Worm (Caenorhabditis elegans) whole organism, young adult: Measurements from ENCODE around the gene nfm-1.

Experiments used
- B0019.2 ChIP-seq: fragments of 200-800 bp; sonication (Bioruptor generic); conservative IDR thresholded peaks from 2 replicates; pipeline ENCODE4 v1.3.6; 2022; ENCODE audit warnings: missing genetic modification reagents, missing genetic modification characterization, missing compliant biosample characterization
- C06A6.2 ChIP-seq: fragments of 200-800 bp; sonication (Bioruptor generic); conservative IDR thresholded peaks from 2 replicates; pipeline ENCODE4 v1.3.6; 2022; ENCODE audit warnings: missing genetic modification characterization, missing compliant biosample characterization
- C17E4.6 ChIP-seq: fragments of 200-800 bp; sonication (Bioruptor generic); IDR thresholded peaks from 2 replicates; pipeline ENCODE4 v1.3.6; 2022; ENCODE audit warnings: missing genetic modification reagents, missing genetic modification characterization, missing compliant biosample characterization
- F10E7.11 ChIP-seq: sonication (generic microtip); optimal IDR thresholded peaks from 2 replicates; lab custom pipeline; 2017; ENCODE audit warnings: mild to moderate bottlenecking, missing genetic modification characterization, moderate library complexity, missing compliant biosample characterization
- F39B2.1 ChIP-seq: fragments of 200-800 bp; sonication (Bioruptor generic); IDR thresholded peaks from 2 replicates; pipeline ENCODE4 v1.3.6; 2022; ENCODE audit warnings: missing genetic modification reagents, missing genetic modification characterization, missing compliant biosample characterization
- F52B5.7 ChIP-seq: sonication (generic microtip); optimal IDR thresholded peaks from 2 replicates; lab custom pipeline; 2016; ENCODE audit warnings: mild to moderate bottlenecking, missing genetic modification characterization, missing compliant biosample characterization
- F55B11.4 ChIP-seq: sonication (generic microtip); optimal IDR thresholded peaks from 2 replicates; lab custom pipeline; 2016; ENCODE audit warnings: missing compliant biosample characterization, missing genetic modification characterization, borderline replicate concordance; ENCODE audit not compliant: insufficient read depth
- F57A8.1 ChIP-seq: fragments of 200-800 bp; sonication (Bioruptor generic); optimal IDR thresholded peaks from 2 replicates; lab custom pipeline; 2018; ENCODE audit warnings: mild to moderate bottlenecking, missing genetic modification characterization, moderate library complexity, missing compliant biosample characterization
- F57C9.4 ChIP-seq: sonication (generic microtip); optimal IDR thresholded peaks from 2 replicates; lab custom pipeline; 2017; ENCODE audit warnings: mild to moderate bottlenecking, missing genetic modification characterization, missing compliant biosample characterization
- K11D2.4 ChIP-seq: fragments of 200-800 bp; sonication (Bioruptor generic); IDR thresholded peaks from 2 replicates; pipeline ENCODE4 v1.3.6; 2022; ENCODE audit warnings: missing genetic modification reagents, missing genetic modification characterization, missing compliant biosample characterization
- T26A5.8 ChIP-seq: sonication (generic microtip); optimal IDR thresholded peaks from 2 replicates; lab custom pipeline; 2016; ENCODE audit warnings: missing genetic modification characterization, missing compliant biosample characterization
- Y56A3A.18 ChIP-seq: fragments of 200-800 bp; sonication (Bioruptor generic); IDR thresholded peaks from 2 replicates; pipeline ENCODE4 v1.3.6; 2022; ENCODE audit warnings: missing genetic modification reagents, missing genetic modification characterization, missing compliant biosample characterization
- Y95B8A.8 ChIP-seq: fragments of 200-800 bp; sonication (Bioruptor generic); IDR thresholded peaks from 2 replicates; pipeline ENCODE4 v1.3.6; 2022; ENCODE audit warnings: missing genetic modification reagents, missing genetic modification characterization, missing compliant biosample characterization
- ZK185.1 ChIP-seq: sonication (generic microtip); optimal IDR thresholded peaks from 2 replicates; lab custom pipeline; 2016; ENCODE audit warnings: mild to moderate bottlenecking, missing genetic modification characterization, missing compliant biosample characterization; ENCODE audit not compliant: poor library complexity, severe bottlenecking
- aptf-2 ChIP-seq: fragments of 200-800 bp; sonication (Bioruptor generic); conservative IDR thresholded peaks from 2 replicates; pipeline ENCODE4 v1.3.6; 2022; ENCODE audit warnings: missing genetic modification reagents, missing genetic modification characterization, missing compliant biosample characterization
- atf-7 ChIP-seq: sonication (generic microtip); optimal IDR thresholded peaks from 2 replicates; lab custom pipeline; 2017; ENCODE audit warnings: mild to moderate bottlenecking, missing genetic modification characterization, missing compliant biosample characterization
- attf-3 ChIP-seq: fragments of 200-800 bp; sonication (Bioruptor generic); conservative IDR thresholded peaks from 2 replicates; pipeline ENCODE4 v1.3.6; 2022; ENCODE audit warnings: missing genetic modification reagents, missing genetic modification characterization, missing compliant biosample characterization
- cebp-1 ChIP-seq, 2 experiments: fragments of 200-800 bp in 1 of 2; sonication (Bioruptor generic) in 1 of 2; sonication (generic microtip) in 1 of 2; IDR thresholded peaks in 1 of 2; optimal IDR thresholded peaks in 1 of 2; 2 replicates each; pipeline versions ENCODE4 v1.3.6 to Lab custom; 2017 to 2022; ENCODE audit warnings: missing compliant biosample characterization in 2 of 2, missing genetic modification characterization in 2 of 2, mild to moderate bottlenecking in 1 of 2, missing genetic modification reagents in 1 of 2, moderate library complexity in 1 of 2
- ceh-100 ChIP-seq: fragments of 200-800 bp; sonication (Bioruptor generic); IDR thresholded peaks from 2 replicates; pipeline ENCODE4 v1.3.6; 2022; ENCODE audit warnings: missing genetic modification reagents, missing genetic modification characterization, missing compliant biosample characterization
- chd-7 ChIP-seq: sonication (generic microtip); optimal IDR thresholded peaks from 2 replicates; lab custom pipeline; 2016; ENCODE audit warnings: mild to moderate bottlenecking, missing genetic modification characterization, moderate library complexity, missing compliant biosample characterization
- ekl-4 ChIP-seq: fragments of 200-800 bp; sonication (Bioruptor generic); IDR thresholded peaks from 2 replicates; pipeline ENCODE4 v1.3.6; 2022; ENCODE audit warnings: missing genetic modification reagents, missing genetic modification characterization, missing compliant biosample characterization
- ets-4 ChIP-seq: fragments of 200-800 bp; sonication (Bioruptor generic); optimal IDR thresholded peaks from 2 replicates; lab custom pipeline; 2018; ENCODE audit warnings: mild to moderate bottlenecking, missing genetic modification characterization, missing compliant biosample characterization
- hrde-1 ChIP-seq: sonication (generic microtip); optimal IDR thresholded peaks from 2 replicates; lab custom pipeline; 2016; ENCODE audit warnings: missing genetic modification characterization, mild to moderate bottlenecking, missing compliant biosample characterization, moderate library complexity, missing genotype, missing genetic modification reagents, borderline replicate concordance
- let-526 ChIP-seq: fragments of 200-800 bp; sonication (Bioruptor generic); IDR thresholded peaks from 2 replicates; pipeline ENCODE4 v1.3.6; 2022; ENCODE audit warnings: missing genetic modification reagents, missing genetic modification characterization, missing compliant biosample characterization
- let-607 ChIP-seq, 2 experiments: fragments of 200-800 bp in 1 of 2; sonication (Bioruptor generic) in 1 of 2; sonication (generic microtip) in 1 of 2; optimal IDR thresholded peaks; 2 replicates each; lab custom pipeline; 2016 to 2018; ENCODE audit warnings: mild to moderate bottlenecking in 2 of 2, missing compliant biosample characterization in 2 of 2, missing genetic modification characterization in 2 of 2, moderate library complexity in 2 of 2, missing genotype in 1 of 2
- lin-40 ChIP-seq: sonication (generic microtip); optimal IDR thresholded peaks from 2 replicates; lab custom pipeline; 2016; ENCODE audit warnings: missing genetic modification characterization, mild to moderate bottlenecking, missing compliant biosample characterization, missing genotype, missing genetic modification reagents
- lir-1 ChIP-seq: fragments of 200-800 bp; sonication (Bioruptor generic); conservative IDR thresholded peaks from 2 replicates; pipeline ENCODE4 v1.3.6; 2022; ENCODE audit warnings: missing genetic modification reagents, missing genetic modification characterization, missing compliant biosample characterization
- lsl-1 ChIP-seq: fragments of 200-800 bp; sonication (Bioruptor generic); optimal IDR thresholded peaks from 2 replicates; lab custom pipeline; 2018; ENCODE audit warnings: mild to moderate bottlenecking, missing genetic modification characterization, moderate library complexity, missing compliant biosample characterization
- madf-10 ChIP-seq: sonication (generic microtip); optimal IDR thresholded peaks from 2 replicates; lab custom pipeline; 2016; ENCODE audit warnings: mild to moderate bottlenecking, missing genetic modification characterization, missing compliant biosample characterization
- madf-3 ChIP-seq: fragments of 200-800 bp; sonication (Bioruptor generic); IDR thresholded peaks from 2 replicates; pipeline ENCODE4 v1.3.6; 2022; ENCODE audit warnings: missing genetic modification reagents, missing genetic modification characterization, missing compliant biosample characterization
- madf-6 ChIP-seq: fragments of 200-800 bp; sonication (Bioruptor generic); IDR thresholded peaks from 2 replicates; pipeline ENCODE4 v1.3.6; 2022; ENCODE audit warnings: missing genetic modification reagents, missing genetic modification characterization, missing compliant biosample characterization
- mxl-1 ChIP-seq: sonication (generic microtip); optimal IDR thresholded peaks from 2 replicates; lab custom pipeline; 2016; ENCODE audit warnings: missing genetic modification characterization, missing compliant biosample characterization
- nfya-1 ChIP-seq: sonication (generic microtip); optimal IDR thresholded peaks from 2 replicates; lab custom pipeline; 2017; ENCODE audit warnings: antibody characterized with exemption, missing compliant biosample characterization, missing genetic modification characterization, borderline replicate concordance; ENCODE audit not compliant: insufficient read depth
- pbrm-1 ChIP-seq: fragments of 200-800 bp; sonication (Bioruptor generic); IDR thresholded peaks from 2 replicates; pipeline ENCODE4 v1.3.6; 2022; ENCODE audit warnings: missing genetic modification reagents, missing genetic modification characterization, missing compliant biosample characterization
- rcor-1 ChIP-seq: fragments of 200-800 bp; sonication (Bioruptor generic); IDR thresholded peaks from 2 replicates; pipeline ENCODE4 v1.3.6; 2022; ENCODE audit warnings: missing genetic modification reagents, missing genetic modification characterization, missing compliant biosample characterization
- rpc-1 ChIP-seq, 2 experiments: fragments of 150-350 bp in 1 of 2; sonication (generic microtip) in 1 of 2; optimal IDR thresholded peaks; 2 replicates each; lab custom pipeline; 2014 to 2018; ENCODE audit warnings: missing biosample characterization in 1 of 2, missing genetic modification characterization in 1 of 2, missing genetic modification reagents in 1 of 2, missing genotype in 1 of 2
- snpc-3.4 ChIP-seq: sonication (generic microtip); optimal IDR thresholded peaks from 2 replicates; lab custom pipeline; 2017; ENCODE audit warnings: missing genetic modification characterization, mild to moderate bottlenecking, missing compliant biosample characterization, antibody characterized with exemption, moderate library complexity, missing genotype, missing genetic modification reagents
- snpc-4 ChIP-seq, 5 experiments: fragments of 150-350 bp in 1 of 5; sonication (generic microtip) in 4 of 5; optimal IDR thresholded peaks; 2 replicates each; lab custom pipeline; 2014 to 2018; ENCODE audit warnings: missing genetic modification characterization in 5 of 5, missing biosample characterization in 3 of 5, antibody characterized with exemption in 2 of 5, mild to moderate bottlenecking in 2 of 5, missing compliant biosample characterization in 2 of 5, missing genotype in 2 of 5, moderate library complexity in 2 of 5, missing genetic modification reagents in 1 of 5
- sptf-2 ChIP-seq: fragments of 200-800 bp; sonication (Bioruptor generic); optimal IDR thresholded peaks from 2 replicates; lab custom pipeline; 2018; ENCODE audit warnings: mild to moderate bottlenecking, missing genetic modification characterization, missing compliant biosample characterization
- tlf-1 ChIP-seq: fragments of 200-800 bp; sonication (Bioruptor generic); optimal IDR thresholded peaks from 2 replicates; lab custom pipeline; 2018; ENCODE audit warnings: mild to moderate bottlenecking, missing genetic modification characterization, missing compliant biosample characterization
- unc-130 ChIP-seq: sonication (generic microtip); optimal IDR thresholded peaks from 2 replicates; lab custom pipeline; 2016; ENCODE audit warnings: missing genetic modification reagents, missing genetic modification characterization, missing compliant biosample characterization
- ztf-26 ChIP-seq: sonication (generic microtip); optimal IDR thresholded peaks from 2 replicates; lab custom pipeline; 2017; ENCODE audit warnings: missing genetic modification characterization, missing compliant biosample characterization
- ztf-6 ChIP-seq: fragments of 200-800 bp; sonication (Bioruptor generic); IDR thresholded peaks from 2 replicates; pipeline ENCODE4 v1.3.6; 2022; ENCODE audit warnings: missing genetic modification reagents, missing genetic modification characterization, missing compliant biosample characterization

nfm-1 gene

ce11 chrIII:6158642-6159475 lies at the start of gene nfm-1:
Gene nfm-1 (plus strand): TSS chrIII:6159453.
- TF ChIP-seq F57C9.4 (tag; lab: Kevin White, UChicago): no peak
- peak; percentile 72 for TF ChIP-seq Y56A3A.18 (GFP tag; lab: Robert Waterston, UW)
- TF ChIP-seq lir-1 (GFP tag; lab: Robert Waterston, UW): peak; percentile 50; the same call in 1 of the 2 replicates
- peak; percentile 68 for TF ChIP-seq madf-6 (GFP tag; lab: Robert Waterston, UW)
- TF ChIP-seq ets-4 (GFP tag; lab: Kevin White, UChicago): no peak
- TF ChIP-seq Y95B8A.8 (GFP tag; lab: Robert Waterston, UW): 0 out of 2 replicates have a peak, but pooled peaks have one; percentile 5
- TF ChIP-seq unc-130 (GFP tag; lab: Kevin White, UChicago): peak; percentile 54
- TF ChIP-seq madf-3 (GFP tag; lab: Robert Waterston, UW): 0 out of 2 replicates have a peak, but pooled peaks have one; percentile 66
- no peak for TF ChIP-seq F55B11.4 (tag; lab: Kevin White, UChicago)
- peak; percentile 8 for TF ChIP-seq tlf-1
- TF ChIP-seq F39B2.1 (GFP tag; lab: Robert Waterston, UW): no peak
- TF ChIP-seq K11D2.4: no peak
- TF ChIP-seq mxl-1 (tag; lab: Kevin White, UChicago): peak; percentile 85
- no peak for TF ChIP-seq aptf-2 (GFP tag; lab: Robert Waterston, UW)
- peak; percentile 78; the same call in 1 of the 2 replicates for TF ChIP-seq ekl-4 (GFP tag; lab: Robert Waterston, UW)
- no peak for TF ChIP-seq sptf-2 (GFP tag; lab: Kevin White, UChicago)
- TF ChIP-seq ztf-26 (tag; lab: Kevin White, UChicago): peak; percentile 69
- TF ChIP-seq lsl-1 (GFP tag; lab: Kevin White, UChicago): peak; percentile 60
- TF ChIP-seq madf-10 (tag; lab: Kevin White, UChicago): peak; percentile 81
- TF ChIP-seq atf-7 (tag; lab: Kevin White, UChicago): peak; percentile 70
- peak; percentile 81 for TF ChIP-seq pbrm-1 (GFP tag; lab: Robert Waterston, UW)
- TF ChIP-seq rpc-1 (optimal IDR thresholded peaks at IDR 0.05; lab: Kevin White, UChicago): peak; percentile 84
- TF ChIP-seq rpc-1 (tag; optimal IDR thresholded peaks at IDR 0.05; lab: Kevin White, UChicago): peak; percentile 91
- TF ChIP-seq chd-7 (tag; lab: Kevin White, UChicago): peak; percentile 84
- no peak; the same call in 1 of the 2 replicates for TF ChIP-seq B0019.2
- peak; percentile 17 for TF ChIP-seq F10E7.11 (tag; lab: Kevin White, UChicago)
- TF ChIP-seq C06A6.2 (GFP tag; lab: Robert Waterston, UW): peak; percentile 66; the same call in 1 of the 2 replicates
- TF ChIP-seq ztf-6 (GFP tag; lab: Robert Waterston, UW): peak; percentile 19; the same call in 1 of the 2 replicates
- TF ChIP-seq let-607 (tag; optimal IDR thresholded peaks at IDR 0.05; lab: Kevin White, UChicago): peak; percentile 48 to 68
- TF ChIP-seq snpc-4 (GFP tag; optimal IDR thresholded peaks at IDR 0.05; lab: Kevin White, UChicago): peak; percentile 30
- peak in 3 of 4 experiments; percentile 21 to 65 (median 44) for TF ChIP-seq snpc-4 (tag; optimal IDR thresholded peaks at IDR 0.05; lab: Kevin White, UChicago)
- TF ChIP-seq nfya-1 (tag; lab: Kevin White, UChicago): no peak
- TF ChIP-seq snpc-3.4 (tag; lab: Kevin White, UChicago): peak; percentile 57
- peak; percentile 76 for TF ChIP-seq T26A5.8 (tag; lab: Kevin White, UChicago)
- no peak for TF ChIP-seq let-526
- peak; percentile 69 for TF ChIP-seq F52B5.7
- TF ChIP-seq ZK185.1 (tag; lab: Kevin White, UChicago): peak; percentile 80
- TF ChIP-seq attf-3 (GFP tag; lab: Robert Waterston, UW): peak; percentile 69; the same call in 1 of the 2 replicates
- TF ChIP-seq rcor-1: peak; percentile 76
- peak; percentile 58 for TF ChIP-seq lin-40 (tag; lab: Kevin White, UChicago)
- TF ChIP-seq C17E4.6 (GFP tag; lab: Robert Waterston, UW): 0 out of 2 replicates have a peak, but pooled peaks have one; percentile 41
- TF ChIP-seq cebp-1 (GFP tag; IDR thresholded peaks at IDR 0.05; lab: Robert Waterston, UW): peak; percentile 55
- peak; percentile 74 for TF ChIP-seq cebp-1 (tag; optimal IDR thresholded peaks at IDR 0.05; lab: Kevin White, UChicago)
- TF ChIP-seq ceh-100 (GFP tag; lab: Robert Waterston, UW): peak; percentile 54; the same call in 1 of the 2 replicates
- peak; percentile 41 for TF ChIP-seq hrde-1 (tag; lab: Kevin White, UChicago)
- no peak for TF ChIP-seq F57A8.1
